Fruit fly (Drosophila melanogaster): ENCODE measurements around the gene Ndc80.
A peak's percentile ranks its signal among the peaks of the same experiment; 100 is the strongest.

The Ndc80 gene

dm6 chrX:13641115-13641890, 29.4 kb upstream of the Ndc80 start (continued):
- TF ChIP-seq CG17568 (GFP tag; optimal IDR thresholded peaks at IDR 0.05) = peak; percentile 83
- TF ChIP-seq sna (GFP tag; IDR thresholded peaks at IDR 0.05; ENCODE audit: partially characterized antibody) = no peak
- TF ChIP-seq CG7372 (GFP tag; IDR thresholded peaks at IDR 0.05) = peak; percentile 88
- no peak for TF ChIP-seq pan (optimal IDR thresholded peaks at IDR 0.05)
- TF ChIP-seq pan (GFP tag; optimal IDR thresholded peaks at IDR 0.05 in 1 of 2, IDR thresholded peaks at IDR 0.05 in 1 of 2) = peak in 1 of 2 experiments; percentile 94
- TF ChIP-seq dmrt11E (tag; optimal IDR thresholded peaks at IDR 0.05) = peak; percentile 81
- peak; percentile 68 for TF ChIP-seq CG33557 (GFP tag; optimal IDR thresholded peaks at IDR 0.05)
- peak; percentile 94 for TF ChIP-seq CG10209 (GFP tag; optimal IDR thresholded peaks at IDR 0.05)
- TF ChIP-seq CG3407 (GFP tag; optimal IDR thresholded peaks at IDR 0.05) = peak; percentile 81
- TF ChIP-seq CG1603 (tag; optimal IDR thresholded peaks at IDR 0.05) = peak; percentile 83
- peak; percentile 95 for TF ChIP-seq so (GFP tag; IDR thresholded peaks at IDR 0.05)
- peak; percentile 91 for TF ChIP-seq unpg (GFP tag; optimal IDR thresholded peaks at IDR 0.05)
- TF ChIP-seq ash1 (GFP tag; optimal IDR thresholded peaks at IDR 0.05) = peak; percentile 7
- peak; percentile 83 for TF ChIP-seq E2f2 (GFP tag; IDR thresholded peaks at IDR 0.05)
- TF ChIP-seq CG8281 (tag; optimal IDR thresholded peaks at IDR 0.05) = peak; percentile 81
- peak; percentile 91 for TF ChIP-seq CG13775 (GFP tag; optimal IDR thresholded peaks at IDR 0.05)
- TF ChIP-seq CG11560 (tag; IDR thresholded peaks at IDR 0.05) = peak; percentile 85
- peak; percentile 84 for TF ChIP-seq CG17829 (tag; optimal IDR thresholded peaks at IDR 0.05)
- peak; percentile 95 for TF ChIP-seq Sox102F (GFP tag; optimal IDR thresholded peaks at IDR 0.05)
- TF ChIP-seq CG15514 (GFP tag; optimal IDR thresholded peaks at IDR 0.05) = peak; percentile 86
- peak; percentile 95 for TF ChIP-seq CG14014 (GFP tag; IDR thresholded peaks at IDR 0.05)
- TF ChIP-seq ttk (GFP tag; IDR thresholded peaks at IDR 0.05) = peak; percentile 91
- peak; percentile 89 for TF ChIP-seq sqz (GFP tag; optimal IDR thresholded peaks at IDR 0.05)
- peak; percentile 86 for TF ChIP-seq Neu2 (GFP tag; optimal IDR thresholded peaks at IDR 0.05; ENCODE audit: borderline replicate concordance)
- peak; percentile 91 for TF ChIP-seq CG1602 (GFP tag; optimal IDR thresholded peaks at IDR 0.05)
- TF ChIP-seq B-H1 (GFP tag; IDR thresholded peaks at IDR 0.05) = peak; percentile 89
- peak; percentile 94 for TF ChIP-seq Meics (GFP tag; optimal IDR thresholded peaks at IDR 0.05)
- TF ChIP-seq Xrp1 (GFP tag; IDR thresholded peaks at IDR 0.05) = peak; percentile 90
- peak; percentile 69 for TF ChIP-seq dan (GFP tag; IDR thresholded peaks at IDR 0.05)
- TF ChIP-seq sc (optimal IDR thresholded peaks at IDR 0.05) = no peak
- peak; percentile 76 for TF ChIP-seq sc (GFP tag; optimal IDR thresholded peaks at IDR 0.05)
- TF ChIP-seq CG5180 (GFP tag; optimal IDR thresholded peaks at IDR 0.05) = peak; percentile 83
- TF ChIP-seq Ets97D (GFP tag; optimal IDR thresholded peaks at IDR 0.05) = peak; percentile 87
- no peak for TF ChIP-seq Opbp (GFP tag; IDR thresholded peaks at IDR 0.05; ENCODE audit: partially characterized antibody)
- peak; percentile 90 for TF ChIP-seq CG10462 (GFP tag; optimal IDR thresholded peaks at IDR 0.05)
- TF ChIP-seq CG11398 (GFP tag; optimal IDR thresholded peaks at IDR 0.05) = peak; percentile 94
- peak; percentile 95 for TF ChIP-seq HLH54F (GFP tag; optimal IDR thresholded peaks at IDR 0.05)
- TF ChIP-seq D (optimal IDR thresholded peaks at IDR 0.05) = no peak
- peak; percentile 89 for TF ChIP-seq D (GFP tag; optimal IDR thresholded peaks at IDR 0.05)
- peak; percentile 96 for TF ChIP-seq lab (GFP tag; optimal IDR thresholded peaks at IDR 0.05)
- peak; percentile 68; the same call in 1 of the 2 replicates for TF ChIP-seq Taf1 (GFP tag; IDR thresholded peaks at IDR 0.05)
- peak; percentile 95 for TF ChIP-seq CG30403 (GFP tag; optimal IDR thresholded peaks at IDR 0.05)
- TF ChIP-seq CG7786 (GFP tag; optimal IDR thresholded peaks at IDR 0.05) = peak; percentile 94
- no peak for TF ChIP-seq Kr (GFP tag; optimal IDR thresholded peaks at IDR 0.05)
- TF ChIP-seq aop (GFP tag; IDR thresholded peaks at IDR 0.05) = peak; percentile 64; the same call in 1 of the 2 replicates
- TF ChIP-seq Lhr (GFP tag; optimal IDR thresholded peaks at IDR 0.05) = peak; percentile 62
- TF ChIP-seq org-1 (GFP tag; optimal IDR thresholded peaks at IDR 0.05) = peak; percentile 89
- peak; percentile 96 for TF ChIP-seq Antp (GFP tag; optimal IDR thresholded peaks at IDR 0.05)
- 0 out of 2 replicates have a peak, but pooled peaks have one; percentile 43 for TF ChIP-seq ro (GFP tag; IDR thresholded peaks at IDR 0.05)
